Worm (Caenorhabditis elegans): Measurements from ENCODE around the gene ubc-7.

Gene ubc-7

ce11 chrIII:9612097-9612496 is 18.9 kb downstream of the ubc-7 start, which contains the start of gene bbs-4:
TSS of gene bbs-4 (minus strand) at chrIII:9612197.
- TF ChIP-seq jun-1 (tag; optimal IDR thresholded peaks at IDR 0.05) (no peak), pha-4 (tag; optimal IDR thresholded peaks at IDR 0.05) (no peak), ceh-9 (tag; optimal IDR thresholded peaks at IDR 0.05) (no peak), nhr-12 (tag; optimal IDR thresholded peaks at IDR 0.05) (no peak), nhr-28 (tag; optimal IDR thresholded peaks at IDR 0.05) (no peak), nhr-11 (tag; optimal IDR thresholded peaks at IDR 0.05) (no peak)

ce11 chrIII:9608650-9609049 is 22.3 kb downstream of the ubc-7 start, which contains the start of gene clec-161:
TSS of gene clec-161 (minus strand) at chrIII:9608750.
- TF ChIP-seq ceh-9 (tag; optimal IDR thresholded peaks at IDR 0.05) (no peak), ZK546.5 (tag; optimal IDR thresholded peaks at IDR 0.05) (no peak), lin-39 (tag; optimal IDR thresholded peaks at IDR 0.05) (no peak), fos-1 (tag; optimal IDR thresholded peaks at IDR 0.05) (no peak), nhr-23 (tag; optimal IDR thresholded peaks at IDR 0.05) (no peak), nhr-67 (tag; optimal IDR thresholded peaks at IDR 0.05) (no peak), jun-1 (tag; optimal IDR thresholded peaks at IDR 0.05) (no peak)

- TF ChIP-seq tbx-2 (tag; optimal IDR thresholded peaks at IDR 0.05): no peak
- no peak for TF ChIP-seq ztf-4 (tag; optimal IDR thresholded peaks at IDR 0.05)
- TF ChIP-seq nhr-67 (tag; optimal IDR thresholded peaks at IDR 0.05): no peak
- no peak for TF ChIP-seq sea-2 (GFP tag; optimal IDR thresholded peaks at IDR 0.05)
- no peak for TF ChIP-seq hmg-11 (tag; optimal IDR thresholded peaks at IDR 0.05)
- no peak for TF ChIP-seq daf-12 (tag; optimal IDR thresholded peaks at IDR 0.05)
- TF ChIP-seq ceh-82 (tag; optimal IDR thresholded peaks at IDR 0.05): no peak
- no peak for TF ChIP-seq pqm-1 (tag; optimal IDR thresholded peaks at IDR 0.05)
- TF ChIP-seq R02D3.7 (tag; optimal IDR thresholded peaks at IDR 0.05): no peak
- TF ChIP-seq aly-2 (tag; optimal IDR thresholded peaks at IDR 0.05): no peak
- TF ChIP-seq pha-4 (tag; optimal IDR thresholded peaks at IDR 0.05): no peak
- TF ChIP-seq unc-39 (tag; optimal IDR thresholded peaks at IDR 0.05): no peak
- TF ChIP-seq nfya-1 (tag; optimal IDR thresholded peaks at IDR 0.05; ENCODE audit: insufficient read depth): no peak
- TF ChIP-seq egl-5 (tag; optimal IDR thresholded peaks at IDR 0.05): no peak
- TF ChIP-seq zag-1 (tag; optimal IDR thresholded peaks at IDR 0.05): no peak
- TF ChIP-seq unc-62 (GFP tag; optimal IDR thresholded peaks at IDR 0.05): no peak
- no peak for TF ChIP-seq egl-27 (tag; optimal IDR thresholded peaks at IDR 0.05)
- TF ChIP-seq elt-2 (tag; optimal IDR thresholded peaks at IDR 0.05): no peak
- no peak for TF ChIP-seq nhr-25 (tag; optimal IDR thresholded peaks at IDR 0.05)
Observed at ce11 chrIII:9600645-9601044, 30.3 kb downstream of the ubc-7 start, which contains the start of gene F58A4.2. TSS of gene F58A4.2 (minus strand) at chrIII:9600745.

ce11 chrIII:9598168-9598567 is 32.8 kb downstream of the ubc-7 start, which contains the start of gene F58A4.1:
TSS of gene F58A4.1 (plus strand) at chrIII:9598468.
- no peak for TF ChIP-seq ama-1 (optimal IDR thresholded peaks at IDR 0.05)
- TF ChIP-seq nhr-76 (tag; optimal IDR thresholded peaks at IDR 0.05): no peak
- TF ChIP-seq elt-2 (tag; optimal IDR thresholded peaks at IDR 0.05): no peak
- TF ChIP-seq pqm-1 (tag; optimal IDR thresholded peaks at IDR 0.05): no peak
- no peak for TF ChIP-seq fos-1 (tag; optimal IDR thresholded peaks at IDR 0.05)
- no peak for TF ChIP-seq mml-1 (tag; optimal IDR thresholded peaks at IDR 0.05)
- no peak for TF ChIP-seq ZK546.5 (tag; optimal IDR thresholded peaks at IDR 0.05)
- TF ChIP-seq elt-1 (tag; optimal IDR thresholded peaks at IDR 0.05): no peak
- no peak for TF ChIP-seq R02D3.7 (tag; optimal IDR thresholded peaks at IDR 0.05)
- no peak for TF ChIP-seq egl-27 (tag; optimal IDR thresholded peaks at IDR 0.05)
- TF ChIP-seq sea-2 (GFP tag; optimal IDR thresholded peaks at IDR 0.05): no peak
- TF ChIP-seq ceh-9 (tag; optimal IDR thresholded peaks at IDR 0.05): no peak
- no peak for TF ChIP-seq ztf-11 (tag; optimal IDR thresholded peaks at IDR 0.05)

ce11 chrIII:9597044-9597443 is 33.9 kb downstream of the ubc-7 start, which contains the start of gene C48B4.12:
TSS of gene C48B4.12 (plus strand) at chrIII:9597344.
- TF ChIP-seq egl-5 (tag; optimal IDR thresholded peaks at IDR 0.05) (no peak), nhr-237 (tag; optimal IDR thresholded peaks at IDR 0.05) (no peak), nhr-23 (tag; optimal IDR thresholded peaks at IDR 0.05) (no peak), ama-1 (optimal IDR thresholded peaks at IDR 0.05) (no peak), elt-2 (tag; optimal IDR thresholded peaks at IDR 0.05) (no peak), fkh-10 (GFP tag; optimal IDR thresholded peaks at IDR 0.05) (no peak), aly-2 (tag; optimal IDR thresholded peaks at IDR 0.05) (no peak), ztf-4 (tag; optimal IDR thresholded peaks at IDR 0.05) (no peak), ceh-16 (tag; optimal IDR thresholded peaks at IDR 0.05) (no peak), nhr-12 (tag; optimal IDR thresholded peaks at IDR 0.05) (no peak), nhr-76 (tag; optimal IDR thresholded peaks at IDR 0.05) (no peak), nhr-67 (tag; optimal IDR thresholded peaks at IDR 0.05) (no peak), ceh-82 (tag; optimal IDR thresholded peaks at IDR 0.05) (no peak), daf-12 (tag; optimal IDR thresholded peaks at IDR 0.05) (no peak), lsy-12 (tag; optimal IDR thresholded peaks at IDR 0.05) (no peak), pqm-1 (tag; optimal IDR thresholded peaks at IDR 0.05) (no peak)
